Worm (Caenorhabditis elegans) whole organism, L3 larva: ENCODE results near the gene wht-7.
A peak's percentile ranks its signal among the peaks of the same experiment; 100 is the strongest.

Source experiments
- R02D3.7 ChIP-seq: fragments of 150-350 bp; optimal IDR thresholded peaks from 2 replicates; lab custom pipeline; 2014; ENCODE audit warnings: missing biosample characterization, missing genetic modification characterization
- ZK546.5 ChIP-seq: sonication (generic microtip); optimal IDR thresholded peaks from 2 replicates; lab custom pipeline; 2017; ENCODE audit warnings: missing biosample characterization, missing genetic modification characterization
- aly-2 ChIP-seq: fragments of 150-350 bp; optimal IDR thresholded peaks from 2 replicates; lab custom pipeline; 2014; ENCODE audit warnings: missing biosample characterization, missing genetic modification characterization
- ama-1 ChIP-seq: fragments of 150-350 bp; optimal IDR thresholded peaks from 2 replicates; lab custom pipeline; 2018
- ceh-28 ChIP-seq: fragments of 150-350 bp; optimal IDR thresholded peaks from 2 replicates; lab custom pipeline; 2014; ENCODE audit warnings: missing biosample characterization, missing genetic modification reagents, missing genetic modification characterization
- ceh-82 ChIP-seq: fragments of 150-350 bp; optimal IDR thresholded peaks from 2 replicates; lab custom pipeline; 2014; ENCODE audit warnings: missing biosample characterization, missing genetic modification characterization
- ceh-9 ChIP-seq: sonication (generic microtip); optimal IDR thresholded peaks from 2 replicates; lab custom pipeline; 2018; ENCODE audit warnings: missing biosample characterization, missing genetic modification characterization
- elt-1 ChIP-seq: fragments of 150-350 bp; optimal IDR thresholded peaks from 2 replicates; lab custom pipeline; 2014; ENCODE audit warnings: missing biosample characterization, missing genetic modification characterization
- elt-2 ChIP-seq: sonication (generic microtip); optimal IDR thresholded peaks from 2 replicates; lab custom pipeline; 2016; ENCODE audit warnings: missing genetic modification reagents, mild to moderate bottlenecking, missing genetic modification characterization, missing compliant biosample characterization
- elt-3 ChIP-seq, 3 experiments: fragments of 150-350 bp in 1 of 3; sonication (generic microtip) in 2 of 3; optimal IDR thresholded peaks; 2 replicates in 2 of 3; 4 replicates in 1 of 3; lab custom pipeline; 2014 to 2017; ENCODE audit warnings: missing biosample characterization in 3 of 3, missing genetic modification characterization in 3 of 3
- fkh-10 ChIP-seq: sonication (generic microtip); optimal IDR thresholded peaks from 2 replicates; lab custom pipeline; 2017; ENCODE audit warnings: missing biosample characterization, missing genetic modification reagents, missing genetic modification characterization
- fkh-2 ChIP-seq: fragments of 150-350 bp; optimal IDR thresholded peaks from 2 replicates; lab custom pipeline; 2014; ENCODE audit warnings: missing biosample characterization, missing genetic modification reagents, missing genetic modification characterization
- hmg-11 ChIP-seq: sonication (generic microtip); optimal IDR thresholded peaks from 2 replicates; lab custom pipeline; 2016; ENCODE audit warnings: missing genetic modification characterization, missing compliant biosample characterization
- jun-1 ChIP-seq: fragments of 150-350 bp; optimal IDR thresholded peaks from 2 replicates; lab custom pipeline; 2014; ENCODE audit warnings: missing biosample characterization, missing genetic modification reagents, missing genetic modification characterization
- lin-15B ChIP-seq: fragments of 150-350 bp; optimal IDR thresholded peaks from 2 replicates; lab custom pipeline; 2014; ENCODE audit warnings: missing biosample characterization, missing genetic modification characterization
- lin-39 ChIP-seq: fragments of 150-350 bp; optimal IDR thresholded peaks from 2 replicates; lab custom pipeline; 2018; ENCODE audit warnings: missing biosample characterization, missing genetic modification reagents, missing genetic modification characterization
- lsy-12 ChIP-seq: sonication (generic microtip); optimal IDR thresholded peaks from 2 replicates; lab custom pipeline; 2016; ENCODE audit warnings: mild to moderate bottlenecking, missing genetic modification characterization, missing compliant biosample characterization
- mdl-1 ChIP-seq: fragments of 150-350 bp; optimal IDR thresholded peaks from 2 replicates; lab custom pipeline; 2014; ENCODE audit warnings: missing biosample characterization, missing genetic modification characterization
- nfya-1 ChIP-seq: sonication (generic microtip); optimal IDR thresholded peaks from 2 replicates; lab custom pipeline; 2017; ENCODE audit warnings: missing genetic modification characterization, mild to moderate bottlenecking, missing compliant biosample characterization, antibody characterized with exemption, moderate library complexity; ENCODE audit not compliant: insufficient read depth
- nhr-11 ChIP-seq: fragments of 150-350 bp; optimal IDR thresholded peaks from 2 replicates; lab custom pipeline; 2014; ENCODE audit warnings: missing biosample characterization, missing genetic modification characterization
- nhr-12 ChIP-seq: fragments of 150-350 bp; optimal IDR thresholded peaks from 2 replicates; lab custom pipeline; 2014; ENCODE audit warnings: missing biosample characterization, missing genetic modification characterization
- nhr-23 ChIP-seq: fragments of 150-350 bp; optimal IDR thresholded peaks from 2 replicates; lab custom pipeline; 2014; ENCODE audit warnings: missing biosample characterization, missing genetic modification reagents, missing genetic modification characterization
- nhr-25 ChIP-seq: sonication (generic microtip); optimal IDR thresholded peaks from 2 replicates; lab custom pipeline; 2017; ENCODE audit warnings: missing biosample characterization, missing genetic modification characterization
- nhr-28 ChIP-seq: fragments of 150-350 bp; optimal IDR thresholded peaks from 2 replicates; lab custom pipeline; 2014; ENCODE audit warnings: missing biosample characterization, missing genetic modification characterization
- nhr-67 ChIP-seq: fragments of 150-350 bp; optimal IDR thresholded peaks from 2 replicates; lab custom pipeline; 2014; ENCODE audit warnings: missing biosample characterization, missing genetic modification characterization
- nhr-77 ChIP-seq: fragments of 150-350 bp; optimal IDR thresholded peaks from 2 replicates; lab custom pipeline; 2014; ENCODE audit warnings: missing biosample characterization, missing genetic modification characterization
- pha-4 ChIP-seq: fragments of 150-350 bp; optimal IDR thresholded peaks from 2 replicates; lab custom pipeline; 2014; ENCODE audit warnings: missing biosample characterization, missing genetic modification reagents, missing genetic modification characterization
- sea-2 ChIP-seq: fragments of 150-350 bp; sonication (generic microtip); optimal IDR thresholded peaks from 4 replicates; lab custom pipeline; 2014; ENCODE audit warnings: missing biosample characterization, missing genetic modification reagents, missing genetic modification characterization
- snpc-4 ChIP-seq: fragments of 150-350 bp; optimal IDR thresholded peaks from 2 replicates; lab custom pipeline; 2014; ENCODE audit warnings: missing biosample characterization, missing genetic modification characterization
- unc-39 ChIP-seq: sonication (generic microtip); optimal IDR thresholded peaks from 4 replicates; lab custom pipeline; 2017; ENCODE audit warnings: missing biosample characterization, missing genetic modification characterization
- unc-62 ChIP-seq: fragments of 150-350 bp; sonication (generic microtip); optimal IDR thresholded peaks from 4 replicates; lab custom pipeline; 2014; ENCODE audit warnings: missing biosample characterization, missing genetic modification reagents, missing genetic modification characterization
- ztf-11 ChIP-seq: fragments of 150-350 bp; optimal IDR thresholded peaks from 2 replicates; lab custom pipeline; 2014; ENCODE audit warnings: missing biosample characterization, missing genetic modification characterization

The wht-7 gene

ce11 chrIII:6136178-6136577 lies 13.2 kb downstream of the wht-7 start, which contains the start of gene mvk-1:
Gene mvk-1, minus strand, starts transcription at chrIII:6136278.
- TF ChIP-seq ztf-11, result no peak
- no peak for TF ChIP-seq ceh-28
- no peak for TF ChIP-seq nfya-1 (tag; lab: Kevin White, UChicago)
- no peak for TF ChIP-seq nhr-77 (tag; lab: Kevin White, UChicago)
- TF ChIP-seq nhr-11 (tag; lab: Kevin White, UChicago), result no peak
- TF ChIP-seq hmg-11 (tag; lab: Kevin White, UChicago), result no peak
- TF ChIP-seq fkh-2 (tag; lab: Kevin White, UChicago), result no peak
- TF ChIP-seq jun-1 (tag; lab: Kevin White, UChicago), result no peak
- TF ChIP-seq lin-15B (tag; lab: Kevin White, UChicago), result no peak
- no peak for TF ChIP-seq snpc-4 (tag; lab: Kevin White, UChicago)
- TF ChIP-seq, all 47 proteins: peak for 0

DNA sequence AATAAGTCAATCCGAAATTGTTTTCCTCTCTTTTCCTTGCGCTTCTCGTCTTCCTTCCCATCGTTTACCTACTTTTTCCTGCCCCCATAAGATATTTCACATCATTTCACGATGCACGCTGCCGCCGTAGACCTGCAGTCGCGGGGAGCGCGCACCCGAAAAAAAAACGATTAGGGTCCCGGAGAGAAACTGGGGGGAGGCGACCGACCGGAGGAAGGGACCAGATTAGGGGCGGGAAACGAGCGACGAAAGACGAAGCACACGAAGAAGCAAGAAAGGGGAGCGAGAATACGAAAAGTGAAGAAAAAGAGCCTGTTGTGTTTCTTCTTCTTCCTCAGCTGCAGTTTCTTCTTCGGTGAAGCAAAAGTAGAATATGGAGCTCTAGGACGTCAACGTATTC lies 14.2 kb downstream of the wht-7 start:
- TF ChIP-seq nhr-11 (tag; lab: Kevin White, UChicago), result no peak
- peak; percentile 96 for TF ChIP-seq lin-39 (tag; lab: Kevin White, UChicago)
- TF ChIP-seq fkh-10, result peak; percentile 24
- TF ChIP-seq snpc-4 (tag; lab: Kevin White, UChicago), result peak; percentile 31
- peak; percentile 24 for TF ChIP-seq nfya-1 (tag; lab: Kevin White, UChicago)
- TF ChIP-seq pha-4, result no peak
- TF ChIP-seq ama-1, result peak; percentile 12

ce11 chrIII:6134111-6134510 lies 15.3 kb downstream of the wht-7 start:
- TF ChIP-seq elt-1, result no peak
- peak; percentile 55 for TF ChIP-seq elt-2 (tag; lab: Kevin White, UChicago)

DNA sequence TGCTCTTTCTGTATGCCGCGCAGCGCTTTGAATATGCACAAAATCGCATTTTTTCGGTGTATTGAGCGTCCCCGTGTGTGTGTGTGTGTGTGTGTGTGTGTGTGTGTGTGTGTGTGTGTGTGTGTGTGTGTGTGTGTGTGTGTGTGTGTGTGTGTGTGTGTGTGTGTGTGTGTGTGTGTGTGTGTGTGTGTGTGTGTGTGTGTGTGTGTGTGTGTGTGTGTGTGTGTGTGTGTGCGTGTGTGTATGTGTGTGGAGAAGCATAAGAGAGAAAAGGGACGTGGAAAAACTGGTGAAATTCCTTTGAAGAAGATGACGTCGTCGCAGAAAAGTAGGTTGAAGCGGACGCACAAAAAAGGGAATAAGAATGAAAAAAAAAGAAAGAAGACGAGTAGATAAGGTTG lies 16.0 kb downstream of the wht-7 start:
- TF ChIP-seq fkh-10 (peak; percentile 36), elt-2 (tag; lab: Kevin White, UChicago) (peak; percentile 50), lsy-12 (tag; lab: Kevin White, UChicago) (peak; percentile 87), nfya-1 (tag; lab: Kevin White, UChicago) (peak; percentile 27)

- TF ChIP-seq nhr-25 (tag; lab: Kevin White, UChicago) (no peak), elt-1 (peak; percentile 98), nhr-23 (tag; lab: Kevin White, UChicago) (peak; percentile 74), ama-1 (peak; percentile 21), nhr-12 (tag; lab: Kevin White, UChicago) (no peak), elt-2 (tag; lab: Kevin White, UChicago) (peak; percentile 44), elt-3 (tag; optimal IDR thresholded peaks at IDR 0.05; lab: Kevin White, UChicago) (no peak), nfya-1 (tag; lab: Kevin White, UChicago) (peak; percentile 10)
Measured at ce11 chrIII:6132068-6132467, 17.3 kb downstream of the wht-7 start.

ce11 chrIII:6123647-6124046 lies 25.8 kb downstream of the wht-7 start:
- TF ChIP-seq ama-1, result peak; percentile 13
- peak; percentile 37 for TF ChIP-seq lsy-12 (tag; lab: Kevin White, UChicago)
- peak; percentile 42 for TF ChIP-seq aly-2 (tag; lab: Kevin White, UChicago)
- no peak for TF ChIP-seq fkh-2 (tag; lab: Kevin White, UChicago)
- peak; percentile 36 for TF ChIP-seq ceh-82 (tag; lab: Kevin White, UChicago)
- TF ChIP-seq ztf-11, result no peak

DNA sequence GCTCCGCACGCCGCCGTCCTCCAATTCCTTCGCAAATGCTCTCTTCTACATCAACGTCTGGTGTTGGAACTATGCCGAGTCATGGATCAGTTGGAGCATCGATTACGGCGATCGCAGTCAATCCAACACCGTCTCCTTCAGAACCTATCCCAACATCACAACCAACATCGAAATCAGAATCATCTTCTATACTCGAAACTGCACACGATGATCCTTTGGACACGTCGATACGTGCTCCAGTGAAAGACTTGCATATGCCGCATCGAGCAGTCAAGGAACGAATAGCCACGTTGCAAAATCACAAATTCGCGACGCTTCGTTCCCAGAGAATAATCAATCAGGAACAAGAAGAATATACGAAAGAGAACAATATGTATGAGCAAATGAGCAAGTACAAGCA lies 28.4 kb downstream of the wht-7 start:
- TF ChIP-seq lsy-12 (tag; lab: Kevin White, UChicago), result no peak
- no peak for TF ChIP-seq elt-2 (tag; lab: Kevin White, UChicago)
- TF ChIP-seq jun-1 (tag; lab: Kevin White, UChicago), result no peak
- no peak for TF ChIP-seq nhr-11 (tag; lab: Kevin White, UChicago)
- no peak for TF ChIP-seq ceh-82 (tag; lab: Kevin White, UChicago)
- TF ChIP-seq nhr-67 (tag; lab: Kevin White, UChicago), result no peak
- TF ChIP-seq mdl-1, result no peak
- TF ChIP-seq ZK546.5 (tag; lab: Kevin White, UChicago), result no peak
- no peak for TF ChIP-seq nhr-77 (tag; lab: Kevin White, UChicago)
- no peak for TF ChIP-seq nhr-23 (tag; lab: Kevin White, UChicago)
- no peak for TF ChIP-seq ceh-9 (tag; lab: Kevin White, UChicago)
- TF ChIP-seq sea-2 (GFP tag; lab: Kevin White, UChicago), result no peak
- no peak for TF ChIP-seq R02D3.7 (tag; lab: Kevin White, UChicago)
- no peak for TF ChIP-seq elt-3 (tag; optimal IDR thresholded peaks at IDR 0.05; lab: Kevin White, UChicago)
- TF ChIP-seq nhr-28 (tag; lab: Kevin White, UChicago), result no peak
- TF ChIP-seq unc-62 (GFP tag; lab: Kevin White, UChicago), result no peak
- no peak for TF ChIP-seq unc-39 (tag; lab: Kevin White, UChicago)
- TF ChIP-seq nhr-12 (tag; lab: Kevin White, UChicago), result no peak
